Worm (Caenorhabditis elegans) whole organism, L1 larva: ENCODE measurements around the gene srh-60.
A peak's percentile ranks its signal among the peaks of the same experiment; 100 is the strongest.

Experiments used
- C04F5.9 ChIP-seq: sonication (generic microtip); optimal IDR thresholded peaks from 2 replicates; lab custom pipeline; 2016; ENCODE audit warnings: missing genetic modification characterization, missing compliant biosample characterization
- C16A3.4 ChIP-seq: fragments of 150-350 bp; optimal IDR thresholded peaks from 2 replicates; lab custom pipeline; 2014; ENCODE audit warnings: missing biosample characterization, missing genetic modification characterization
- Y116A8C.19 ChIP-seq: sonication (generic microtip); optimal IDR thresholded peaks from 2 replicates; lab custom pipeline; 2016; ENCODE audit warnings: missing compliant biosample characterization, missing genetic modification characterization, borderline replicate concordance
- alr-1 ChIP-seq: fragments of 200-800 bp; sonication (Bioruptor generic); optimal IDR thresholded peaks from 2 replicates; lab custom pipeline; 2018; ENCODE audit warnings: borderline replicate concordance, mild to moderate bottlenecking, missing genetic modification characterization, missing compliant biosample characterization
- aly-2 ChIP-seq: fragments of 150-350 bp; optimal IDR thresholded peaks from 2 replicates; lab custom pipeline; 2014; ENCODE audit warnings: missing biosample characterization, missing genetic modification characterization
- blmp-1 ChIP-seq: fragments of 150-350 bp; optimal IDR thresholded peaks from 2 replicates; lab custom pipeline; 2014; ENCODE audit warnings: missing biosample characterization, missing genetic modification characterization
- ceh-8 ChIP-seq: fragments of 200-800 bp; sonication (Bioruptor generic); optimal IDR thresholded peaks from 2 replicates; lab custom pipeline; 2018; ENCODE audit warnings: mild to moderate bottlenecking, missing genetic modification characterization, moderate library complexity, missing compliant biosample characterization
- ceh-88 ChIP-seq: fragments of 200-800 bp; sonication (Bioruptor generic); IDR thresholded peaks from 2 replicates; pipeline ENCODE4 v1.3.6; 2022; ENCODE audit warnings: missing genetic modification characterization, missing compliant biosample characterization
- ces-1 ChIP-seq: fragments of 150-350 bp; optimal IDR thresholded peaks from 2 replicates; lab custom pipeline; 2014; ENCODE audit warnings: missing biosample characterization, missing genetic modification reagents, missing genetic modification characterization
- dsc-1 ChIP-seq: sonication (generic microtip); optimal IDR thresholded peaks from 2 replicates; lab custom pipeline; 2016; ENCODE audit warnings: mild to moderate bottlenecking, missing genetic modification characterization, missing compliant biosample characterization
- efl-1 ChIP-seq, 4 experiments: fragments of 150-350 bp; optimal IDR thresholded peaks in 3 of 4; peaks in 1 of 4; 1 replicate in 1 of 4; 2 replicates in 3 of 4; lab custom pipeline; 2014; ENCODE audit warnings: missing biosample characterization in 2 of 4, missing genetic modification characterization in 2 of 4, missing genetic modification reagents in 2 of 4
- efl-3 ChIP-seq: fragments of 200-800 bp; sonication (Bioruptor generic); optimal IDR thresholded peaks from 2 replicates; lab custom pipeline; 2018; ENCODE audit warnings: mild to moderate bottlenecking, missing genetic modification characterization, missing compliant biosample characterization
- egl-13 ChIP-seq: sonication (generic microtip); optimal IDR thresholded peaks from 2 replicates; lab custom pipeline; 2016; ENCODE audit warnings: missing genotype, missing genetic modification reagents, missing genetic modification characterization, missing compliant biosample characterization
- elt-3 ChIP-seq, 6 experiments: fragments of 150-350 bp in 1 of 6; sonication (generic microtip); optimal IDR thresholded peaks; 2 replicates each; lab custom pipeline; 2017 to 2018; ENCODE audit warnings: missing biosample characterization in 6 of 6, missing genetic modification characterization in 6 of 6, inconsistent platforms in 1 of 6
- fkh-10 ChIP-seq: sonication (generic microtip); optimal IDR thresholded peaks from 2 replicates; lab custom pipeline; 2017; ENCODE audit warnings: missing biosample characterization, missing genetic modification reagents, missing genetic modification characterization
- fkh-8 ChIP-seq: sonication (generic microtip); optimal IDR thresholded peaks from 2 replicates; lab custom pipeline; 2016; ENCODE audit warnings: mild to moderate bottlenecking, missing genetic modification characterization, missing compliant biosample characterization
- fos-1 ChIP-seq: fragments of 150-350 bp; optimal IDR thresholded peaks from 2 replicates; lab custom pipeline; 2014; ENCODE audit warnings: missing biosample characterization, missing genetic modification characterization
- hlh-17 ChIP-seq: fragments of 200-800 bp; sonication (Bioruptor generic); optimal IDR thresholded peaks from 2 replicates; lab custom pipeline; 2018; ENCODE audit warnings: missing genetic modification characterization, mild to moderate bottlenecking, missing compliant biosample characterization, moderate library complexity, borderline replicate concordance
- hlh-4 ChIP-seq: sonication (generic microtip); optimal IDR thresholded peaks from 2 replicates; lab custom pipeline; 2016; ENCODE audit warnings: mild to moderate bottlenecking, missing genetic modification characterization, missing compliant biosample characterization
- hpl-2 ChIP-seq: fragments of 150-350 bp; optimal IDR thresholded peaks from 2 replicates; lab custom pipeline; 2014; ENCODE audit warnings: missing biosample characterization, missing genetic modification reagents, missing genetic modification characterization
- irx-1 ChIP-seq: sonication (generic microtip); optimal IDR thresholded peaks from 2 replicates; lab custom pipeline; 2016; ENCODE audit warnings: missing genetic modification characterization, missing compliant biosample characterization
- lin-14 ChIP-seq: fragments of 200-800 bp; sonication (Bioruptor generic); optimal IDR thresholded peaks from 2 replicates; lab custom pipeline; 2018; ENCODE audit warnings: mild to moderate bottlenecking, missing genetic modification characterization, moderate library complexity, missing compliant biosample characterization
- lin-15B ChIP-seq: fragments of 150-350 bp; sonication (generic microtip); optimal IDR thresholded peaks from 3 replicates; lab custom pipeline; 2014; ENCODE audit warnings: missing biosample characterization, missing genetic modification characterization
- lin-35 ChIP-seq, 2 experiments: fragments of 150-350 bp; optimal IDR thresholded peaks; 2 replicates each; lab custom pipeline; 2014; ENCODE audit warnings: missing biosample characterization in 2 of 2, missing genetic modification characterization in 2 of 2, missing genetic modification reagents in 2 of 2
- lin-39 ChIP-seq: fragments of 150-350 bp; optimal IDR thresholded peaks from 2 replicates; lab custom pipeline; 2014; ENCODE audit warnings: missing biosample characterization, missing genetic modification reagents, missing genetic modification characterization
- mdl-1 ChIP-seq, 2 experiments: fragments of 150-350 bp; optimal IDR thresholded peaks; 2 replicates each; lab custom pipeline; 2014 to 2017; ENCODE audit warnings: missing biosample characterization in 2 of 2, missing genetic modification characterization in 2 of 2, inconsistent platforms in 1 of 2
- nhr-12 ChIP-seq: sonication (generic microtip); optimal IDR thresholded peaks from 2 replicates; lab custom pipeline; 2017; ENCODE audit warnings: missing biosample characterization, missing genetic modification characterization
- nhr-19 ChIP-seq: fragments of 200-800 bp; sonication (Bioruptor generic); conservative IDR thresholded peaks from 2 replicates; pipeline ENCODE4 v1.3.6; 2022; ENCODE audit warnings: missing genetic modification characterization, missing compliant biosample characterization
- nhr-28 ChIP-seq: fragments of 150-350 bp; optimal IDR thresholded peaks from 2 replicates; lab custom pipeline; 2014; ENCODE audit warnings: missing biosample characterization, missing genetic modification characterization
- nhr-77 ChIP-seq: fragments of 150-350 bp; optimal IDR thresholded peaks from 2 replicates; lab custom pipeline; 2014; ENCODE audit warnings: missing biosample characterization, missing genetic modification characterization
- nhr-84 ChIP-seq: sonication (generic microtip); optimal IDR thresholded peaks from 2 replicates; lab custom pipeline; 2017; ENCODE audit warnings: missing biosample characterization, missing genetic modification characterization
- nhr-85 ChIP-seq: sonication (generic microtip); peaks from one replicate; lab custom pipeline; 2016; ENCODE audit warnings: missing genetic modification characterization, inconsistent platforms, missing compliant biosample characterization
- nhr-90 ChIP-seq: sonication (generic microtip); optimal IDR thresholded peaks from 2 replicates; lab custom pipeline; 2016; ENCODE audit warnings: mild to moderate bottlenecking, missing genetic modification characterization, missing compliant biosample characterization; ENCODE audit not compliant: poor library complexity
- pax-3 ChIP-seq: fragments of 200-800 bp; sonication (Bioruptor generic); optimal IDR thresholded peaks from 2 replicates; lab custom pipeline; 2018; ENCODE audit warnings: mild to moderate bottlenecking, missing genetic modification characterization, moderate library complexity, missing compliant biosample characterization
- pqm-1 ChIP-seq: sonication (generic microtip); optimal IDR thresholded peaks from 3 replicates; lab custom pipeline; 2017; ENCODE audit warnings: missing biosample characterization, missing genetic modification characterization
- skn-1 ChIP-seq: fragments of 150-350 bp; optimal IDR thresholded peaks from 2 replicates; lab custom pipeline; 2014; ENCODE audit warnings: missing biosample characterization, missing genetic modification characterization
- sox-4 ChIP-seq: sonication (generic microtip); optimal IDR thresholded peaks from 2 replicates; lab custom pipeline; 2016; ENCODE audit warnings: missing genetic modification characterization, missing compliant biosample characterization
- sptf-1 ChIP-seq: fragments of 150-350 bp; optimal IDR thresholded peaks from 2 replicates; lab custom pipeline; 2014; ENCODE audit warnings: missing biosample characterization, missing genetic modification characterization
- swsn-7 ChIP-seq: sonication (generic microtip); optimal IDR thresholded peaks from 2 replicates; lab custom pipeline; 2016; ENCODE audit warnings: missing genetic modification characterization, missing compliant biosample characterization
- unc-62 ChIP-seq: fragments of 150-350 bp; optimal IDR thresholded peaks from 2 replicates; lab custom pipeline; 2014; ENCODE audit warnings: missing biosample characterization, missing genetic modification reagents, missing genetic modification characterization
- unc-86 ChIP-seq: sonication (generic microtip); optimal IDR thresholded peaks from 2 replicates; lab custom pipeline; 2016; ENCODE audit warnings: missing genetic modification characterization, missing compliant biosample characterization
- vab-15 ChIP-seq: sonication (generic microtip); optimal IDR thresholded peaks from 2 replicates; lab custom pipeline; 2017; ENCODE audit warnings: missing genotype, mild to moderate bottlenecking, missing genetic modification characterization, missing compliant biosample characterization
- xbp-1 ChIP-seq: sonication (generic microtip); optimal IDR thresholded peaks from 2 replicates; lab custom pipeline; 2016; ENCODE audit warnings: missing genetic modification characterization, missing compliant biosample characterization

Gene srh-60

ce11 chrII:3616615-3617014, 33.1 kb downstream of the srh-60 start:
- TF ChIP-seq nhr-84 (tag; lab: Kevin White, UChicago), result no peak
- peak; percentile 42 for TF ChIP-seq xbp-1

- TF ChIP-seq nhr-19 (GFP tag; lab: Robert Waterston, UW), result no peak
- no peak for TF ChIP-seq vab-15 (tag; lab: Kevin White, UChicago)
- TF ChIP-seq ceh-8 (GFP tag; lab: Kevin White, UChicago), result no peak
- TF ChIP-seq nhr-12 (tag; lab: Kevin White, UChicago), result no peak
- no peak for TF ChIP-seq skn-1 (tag; lab: Kevin White, UChicago)
- no peak for TF ChIP-seq hpl-2 (GFP tag; lab: Kevin White, UChicago)
- TF ChIP-seq Y116A8C.19 (tag; lab: Kevin White, UChicago), result no peak
- no peak for TF ChIP-seq unc-86 (tag; lab: Kevin White, UChicago)
- no peak for TF ChIP-seq efl-3 (GFP tag; lab: Kevin White, UChicago)
- TF ChIP-seq ceh-88 (GFP tag; lab: Robert Waterston, UW), result no peak
- no peak for TF ChIP-seq irx-1 (tag; lab: Kevin White, UChicago)
- no peak for TF ChIP-seq mdl-1 (tag; optimal IDR thresholded peaks at IDR 0.05; lab: Kevin White, UChicago)
- no peak for TF ChIP-seq fos-1 (tag; lab: Kevin White, UChicago)
- no peak for TF ChIP-seq hlh-4 (tag; lab: Kevin White, UChicago)
- no peak for TF ChIP-seq fkh-10 (GFP tag; lab: Kevin White, UChicago)
- no peak for TF ChIP-seq aly-2 (tag; lab: Kevin White, UChicago)
- no peak for TF ChIP-seq nhr-85 (tag; lab: Kevin White, UChicago)
- no peak for TF ChIP-seq C16A3.4 (tag; lab: Kevin White, UChicago)
- TF ChIP-seq pqm-1 (tag; lab: Kevin White, UChicago), result no peak
Observed at ce11 chrII:3617512-3617911, 34.0 kb downstream of the srh-60 start, which contains the start of gene F40E12.1. F40E12.1 (plus strand) TSS chrII:3617812.

- TF ChIP-seq hlh-17 (no peak), dsc-1 (tag; lab: Kevin White, UChicago) (no peak), efl-1 (optimal IDR thresholded peaks at IDR 0.05; lab: Kevin White, UChicago) (no peak), efl-1 (GFP tag; optimal IDR thresholded peaks at IDR 0.05 in 1 of 2; lab: Kevin White, UChicago) (no peak), nhr-77 (tag; lab: Kevin White, UChicago) (no peak), blmp-1 (tag; lab: Kevin White, UChicago) (no peak), pax-3 (tag; lab: Kevin White, UChicago) (no peak), sox-4 (tag; lab: Kevin White, UChicago) (no peak), egl-13 (tag; lab: Kevin White, UChicago) (no peak), lin-39 (tag; lab: Kevin White, UChicago) (no peak), lin-14 (GFP tag; lab: Kevin White, UChicago) (no peak), lin-35 (GFP tag; optimal IDR thresholded peaks at IDR 0.05; lab: Kevin White, UChicago) (no peak), C04F5.9 (tag; lab: Kevin White, UChicago) (no peak), fkh-8 (tag; lab: Kevin White, UChicago) (no peak), sptf-1 (tag; lab: Kevin White, UChicago) (no peak), ces-1 (GFP tag; lab: Kevin White, UChicago) (no peak), unc-62 (GFP tag; lab: Kevin White, UChicago) (no peak), vab-15 (tag; lab: Kevin White, UChicago) (no peak)
Observed at ce11 chrII:3620862-3621261, 37.4 kb downstream of the srh-60 start.

- TF ChIP-seq ceh-88 (GFP tag; lab: Robert Waterston, UW) (no peak), elt-3 (tag; optimal IDR thresholded peaks at IDR 0.05; lab: Kevin White, UChicago) (no peak), unc-86 (tag; lab: Kevin White, UChicago) (no peak), lin-35 (GFP tag; optimal IDR thresholded peaks at IDR 0.05; lab: Kevin White, UChicago) (no peak), swsn-7 (tag; lab: Kevin White, UChicago) (no peak), lin-39 (tag; lab: Kevin White, UChicago) (no peak), mdl-1 (tag; optimal IDR thresholded peaks at IDR 0.05; lab: Kevin White, UChicago) (no peak), skn-1 (tag; lab: Kevin White, UChicago) (no peak), blmp-1 (tag; lab: Kevin White, UChicago) (no peak), dsc-1 (tag; lab: Kevin White, UChicago) (no peak), nhr-90 (tag; lab: Kevin White, UChicago) (no peak), nhr-19 (GFP tag; lab: Robert Waterston, UW) (no peak), nhr-28 (no peak), lin-15B (no peak), alr-1 (no peak)
Observed at ce11 chrII:3622014-3622413, 38.5 kb downstream of the srh-60 start, which contains the start of gene M151.7. M151.7 (plus strand) TSS chrII:3622314.
